Fruit fly (Drosophila melanogaster): ENCODE results near the gene Coq3.

Gene Coq3

DNA sequence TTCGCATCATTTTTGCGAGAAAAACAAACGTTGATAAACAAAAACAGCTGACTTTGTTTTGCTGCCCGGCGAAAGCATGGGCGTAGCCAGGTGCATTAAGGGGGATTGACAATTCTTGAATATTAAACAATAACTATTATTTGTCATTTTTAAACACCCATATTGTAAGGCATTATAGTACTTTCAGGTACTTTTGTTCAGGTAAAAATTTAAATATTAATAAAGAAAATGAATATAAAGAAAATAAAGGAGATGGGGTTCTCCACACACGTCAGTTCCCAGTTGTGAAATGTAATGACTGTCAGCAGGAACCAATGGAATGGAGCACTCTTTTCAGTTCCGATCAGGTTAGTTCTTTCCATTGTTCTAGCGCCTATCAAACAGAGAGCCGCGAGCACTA lies at the start of gene Coq3, which contains the start of gene Pld3 (continued):
- TF ChIP-seq CG8290 (GFP tag; optimal IDR thresholded peaks at IDR 0.05), result peak; percentile 72
- TF ChIP-seq CG8290 (tag; optimal IDR thresholded peaks at IDR 0.05), result peak in 1 of 2 experiments; percentile 90
- TF ChIP-seq Side (GFP tag; optimal IDR thresholded peaks at IDR 0.05), result peak; percentile 55
- no peak for TF ChIP-seq grn (GFP tag; optimal IDR thresholded peaks at IDR 0.05)
- peak; percentile 64 for TF ChIP-seq CG8359 (GFP tag; optimal IDR thresholded peaks at IDR 0.05; ENCODE audit: borderline replicate concordance)
- peak; percentile 67 for TF ChIP-seq her (GFP tag; optimal IDR thresholded peaks at IDR 0.05)
- TF ChIP-seq wek (GFP tag; optimal IDR thresholded peaks at IDR 0.05), result peak; percentile 30
- peak; percentile 38 for TF ChIP-seq crc (GFP tag; optimal IDR thresholded peaks at IDR 0.05)
- no peak; the same call in 1 of the 2 replicates for TF ChIP-seq Ravus (GFP tag; IDR thresholded peaks at IDR 0.05)
- TF ChIP-seq CG18262 (tag; optimal IDR thresholded peaks at IDR 0.05), result peak; percentile 82
- TF ChIP-seq jigr1 (GFP tag; IDR thresholded peaks at IDR 0.05), result no peak
- TF ChIP-seq PHDP (tag; optimal IDR thresholded peaks at IDR 0.05), result peak; percentile 86
- TF ChIP-seq onecut (GFP tag; IDR thresholded peaks at IDR 0.05), result peak; percentile 61
- no peak for TF ChIP-seq sima (GFP tag; optimal IDR thresholded peaks at IDR 0.05)
- TF ChIP-seq E2f1 (GFP tag; IDR thresholded peaks at IDR 0.05), result peak; percentile 73
- peak; percentile 96 for TF ChIP-seq lbe (GFP tag; optimal IDR thresholded peaks at IDR 0.05)
- peak; percentile 77 for TF ChIP-seq CG9727 (GFP tag; optimal IDR thresholded peaks at IDR 0.05)
- TF ChIP-seq CG31365 (tag; optimal IDR thresholded peaks at IDR 0.05), result peak; percentile 9
- TF ChIP-seq Dad (GFP tag; optimal IDR thresholded peaks at IDR 0.05), result peak; percentile 15
- TF ChIP-seq Hmx (GFP tag; optimal IDR thresholded peaks at IDR 0.05), result peak; percentile 65
- TF ChIP-seq al (GFP tag; IDR thresholded peaks at IDR 0.05), result peak; percentile 61
- peak; percentile 77 for TF ChIP-seq odd (GFP tag; optimal IDR thresholded peaks at IDR 0.05)
- TF ChIP-seq sob (GFP tag; IDR thresholded peaks at IDR 0.05), result peak; percentile 83
- TF ChIP-seq CG1529 (GFP tag; optimal IDR thresholded peaks at IDR 0.05), result peak; percentile 65
- peak; percentile 66 for TF ChIP-seq CG4328 (GFP tag; optimal IDR thresholded peaks at IDR 0.05)
- TF ChIP-seq otp (GFP tag; IDR thresholded peaks at IDR 0.05), result peak; percentile 72; the same call in 2 of the 3 replicates
- TF ChIP-seq tap (tag; optimal IDR thresholded peaks at IDR 0.05), result peak; percentile 72
- no peak for TF ChIP-seq pros (GFP tag; optimal IDR thresholded peaks at IDR 0.05)

DNA sequence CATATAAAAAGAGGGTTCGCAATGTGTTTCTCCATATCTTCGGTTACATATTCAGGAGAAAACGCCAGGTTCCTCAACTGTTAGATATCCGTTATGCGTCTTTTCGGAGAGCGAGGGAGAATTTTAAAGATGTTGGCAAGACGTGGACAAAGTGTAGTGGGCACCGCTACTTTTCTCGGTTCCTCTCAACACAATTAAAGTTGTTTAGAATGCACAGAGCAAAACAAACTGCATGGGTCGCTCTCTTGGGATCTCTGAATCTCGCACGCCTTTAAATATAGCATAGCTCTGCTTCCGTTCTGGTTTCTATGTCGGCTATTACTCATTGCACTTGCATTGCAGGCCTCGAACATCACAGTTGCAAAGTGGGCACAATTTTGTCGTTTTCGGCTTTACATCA lies 47.8 kb upstream of the Coq3 start, which contains the start of gene clumsy:
Gene clumsy (plus strand): TSS at position 301 of the 400 bp plus-strand sequence.
- TF ChIP-seq CG2199 (GFP tag; IDR thresholded peaks at IDR 0.05), result peak; percentile 23; the same call in 1 of the 3 replicates
- no peak for TF ChIP-seq crp (GFP tag; optimal IDR thresholded peaks at IDR 0.05)
- no peak for TF ChIP-seq CG16863 (GFP tag; optimal IDR thresholded peaks at IDR 0.05)

DNA sequence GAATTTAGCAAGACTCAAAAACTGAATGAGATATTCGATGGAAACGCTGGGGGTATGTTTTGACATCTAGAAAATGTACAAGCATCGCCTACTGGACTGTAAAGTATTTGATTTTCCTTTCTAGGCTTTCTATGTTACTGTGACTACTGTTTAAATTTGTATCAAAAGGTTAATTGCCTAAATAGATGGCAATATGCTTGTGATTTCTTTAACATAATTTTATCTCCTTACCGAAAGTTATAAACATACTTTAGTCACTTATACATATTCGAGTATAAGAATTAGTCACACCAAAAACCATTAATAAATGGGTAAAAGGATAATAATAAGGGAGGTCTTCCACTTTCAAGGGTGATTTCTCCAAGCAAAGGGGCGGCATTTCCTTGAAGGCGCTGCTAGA lies 44.3 kb upstream of the Coq3 start, which contains the start of gene CG31988:
Gene CG31988 (minus strand): TSS at position 101 of the 400 bp plus-strand sequence.
- TF ChIP-seq Hr51 (GFP tag; optimal IDR thresholded peaks at IDR 0.05) (no peak), CG8944 (GFP tag; optimal IDR thresholded peaks at IDR 0.05) (no peak), CG1832 (GFP tag; optimal IDR thresholded peaks at IDR 0.05) (no peak), CoRest (tag; optimal IDR thresholded peaks at IDR 0.05) (no peak), E2f1 (GFP tag; IDR thresholded peaks at IDR 0.05) (no peak), CG7987 (GFP tag; optimal IDR thresholded peaks at IDR 0.05) (no peak), Jarid2 (GFP tag; optimal IDR thresholded peaks at IDR 0.05) (no peak), Hsf (GFP tag; optimal IDR thresholded peaks at IDR 0.05) (no peak), CG17912 (GFP tag; optimal IDR thresholded peaks at IDR 0.05) (no peak), MTF-1 (GFP tag; optimal IDR thresholded peaks at IDR 0.05; ENCODE audit: borderline replicate concordance) (no peak), NFAT (GFP tag; IDR thresholded peaks at IDR 0.05) (no peak)

Data from whole organism, embryonic.